Worm (Caenorhabditis elegans) whole organism, L3 larva: ENCODE results near the gene E02A10.4.

ENCODE experiments used
- R02D3.7 ChIP-seq: fragments of 150-350 bp; optimal IDR thresholded peaks from 2 replicates; lab custom pipeline; 2014; ENCODE audit warnings: missing biosample characterization, missing genetic modification characterization
- daf-12 ChIP-seq: fragments of 150-350 bp; optimal IDR thresholded peaks from 2 replicates; lab custom pipeline; 2014; ENCODE audit warnings: missing biosample characterization, missing genetic modification reagents, missing genetic modification characterization
- elt-3 ChIP-seq, 3 experiments: fragments of 150-350 bp in 1 of 3; sonication (generic microtip) in 2 of 3; optimal IDR thresholded peaks; 2 replicates in 2 of 3; 4 replicates in 1 of 3; lab custom pipeline; 2014 to 2017; ENCODE audit warnings: missing biosample characterization in 3 of 3, missing genetic modification characterization in 3 of 3
- nhr-11 ChIP-seq: fragments of 150-350 bp; optimal IDR thresholded peaks from 2 replicates; lab custom pipeline; 2014; ENCODE audit warnings: missing biosample characterization, missing genetic modification characterization
- nhr-28 ChIP-seq: fragments of 150-350 bp; optimal IDR thresholded peaks from 2 replicates; lab custom pipeline; 2014; ENCODE audit warnings: missing biosample characterization, missing genetic modification characterization
- nhr-67 ChIP-seq: fragments of 150-350 bp; optimal IDR thresholded peaks from 2 replicates; lab custom pipeline; 2014; ENCODE audit warnings: missing biosample characterization, missing genetic modification characterization
- nhr-77 ChIP-seq: fragments of 150-350 bp; optimal IDR thresholded peaks from 2 replicates; lab custom pipeline; 2014; ENCODE audit warnings: missing biosample characterization, missing genetic modification characterization
- sea-2 ChIP-seq: fragments of 150-350 bp; sonication (generic microtip); optimal IDR thresholded peaks from 4 replicates; lab custom pipeline; 2014; ENCODE audit warnings: missing biosample characterization, missing genetic modification reagents, missing genetic modification characterization
- unc-62 ChIP-seq: fragments of 150-350 bp; sonication (generic microtip); optimal IDR thresholded peaks from 4 replicates; lab custom pipeline; 2014; ENCODE audit warnings: missing biosample characterization, missing genetic modification reagents, missing genetic modification characterization

- TF ChIP-seq nhr-11 (tag; lab: Kevin White, UChicago) (no peak), R02D3.7 (no peak), daf-12 (tag; lab: Kevin White, UChicago) (no peak), elt-3 (tag; optimal IDR thresholded peaks at IDR 0.05; lab: Kevin White, UChicago) (peak in 1 of 3 experiments; percentile 70), sea-2 (GFP tag; lab: Kevin White, UChicago) (no peak), nhr-67 (no peak), unc-62 (GFP tag; lab: Kevin White, UChicago) (no peak), nhr-77 (no peak), nhr-28 (tag; lab: Kevin White, UChicago) (no peak)
Measured at ce11 chrV:12556904-12557303, 10.8 kb downstream of the E02A10.4 start.
